Fruit fly (Drosophila melanogaster) whole organism, embryonic: ENCODE results near the gene CG42726.
A peak's percentile ranks its signal among the peaks of the same experiment; 100 is the strongest.

ENCODE experiments used
- Asciz ChIP-seq: fragments of 200-800 bp; sonication (Bioruptor generic); optimal IDR thresholded peaks from 2 replicates; lab custom pipeline; 2017; ENCODE audit warnings: missing biosample characterization, mild to moderate bottlenecking, missing genetic modification characterization, missing genetic modification reagents
- BEAF-32 ChIP-seq: fragments of 200-800 bp; sonication (Bioruptor generic); optimal IDR thresholded peaks from 3 replicates; lab custom pipeline; 2017; ENCODE audit warnings: missing biosample characterization, missing genetic modification characterization, mild to moderate bottlenecking, moderate library complexity, missing genetic modification reagents
- CG10654 ChIP-seq: fragments of 200-800 bp; sonication (Bioruptor generic); optimal IDR thresholded peaks from 2 replicates; lab custom pipeline; 2016; ENCODE audit warnings: missing biosample characterization, missing genetic modification characterization
- CG12299 ChIP-seq: fragments of 200-800 bp; sonication (Bioruptor generic); optimal IDR thresholded peaks from 2 replicates; lab custom pipeline; 2018; ENCODE audit warnings: missing biosample characterization, mild to moderate bottlenecking, missing genetic modification characterization
- CG12391 ChIP-seq: fragments of 200-800 bp; sonication (Bioruptor generic); optimal IDR thresholded peaks from 3 replicates; lab custom pipeline; 2018; ENCODE audit warnings: missing biosample characterization, mild to moderate bottlenecking, missing genetic modification characterization, moderate library complexity
- CG12744 ChIP-seq: fragments of 200-800 bp; sonication (Bioruptor generic); optimal IDR thresholded peaks from 2 replicates; lab custom pipeline; 2016; ENCODE audit warnings: missing biosample characterization, missing genetic modification characterization
- CG13424 ChIP-seq: fragments of 200-800 bp; sonication (Bioruptor generic); optimal IDR thresholded peaks from 2 replicates; lab custom pipeline; 2019; ENCODE audit warnings: missing biosample characterization, mild to moderate bottlenecking, missing genetic modification characterization, moderate library complexity
- CG14860 ChIP-seq: fragments of 200-800 bp; sonication (Bioruptor generic); IDR thresholded peaks from 3 replicates; pipeline ENCODE4 v1.3.6; 2022; ENCODE audit warnings: missing biosample characterization, missing genetic modification characterization; ENCODE audit not compliant: partially characterized antibody
- CG15696 ChIP-seq: fragments of 200-800 bp; sonication (Bioruptor generic); optimal IDR thresholded peaks from 2 replicates; lab custom pipeline; 2019; ENCODE audit warnings: missing biosample characterization, mild to moderate bottlenecking, missing genetic modification characterization, moderate library complexity
- CG1792 ChIP-seq: fragments of 200-800 bp; sonication (Bioruptor generic); optimal IDR thresholded peaks from 2 replicates; lab custom pipeline; 2016; ENCODE audit warnings: missing biosample characterization, missing genetic modification characterization
- CG3065 ChIP-seq: fragments of 200-800 bp; sonication (Bioruptor generic); optimal IDR thresholded peaks from 2 replicates; lab custom pipeline; 2016; ENCODE audit warnings: missing biosample characterization, missing genetic modification characterization
- CG31224 ChIP-seq: fragments of 200-800 bp; sonication (Bioruptor generic); IDR thresholded peaks from 2 replicates; pipeline ENCODE4 v1.3.6; 2022; ENCODE audit warnings: missing biosample characterization, missing genetic modification characterization
- CG32767 ChIP-seq: fragments of 200-800 bp; sonication (Bioruptor generic); IDR thresholded peaks from 2 replicates; pipeline ENCODE4 v1.3.6; 2022; ENCODE audit warnings: missing biosample characterization, missing genetic modification characterization
- CG3281 ChIP-seq: fragments of 200-800 bp; sonication (Bioruptor generic); optimal IDR thresholded peaks from 3 replicates; lab custom pipeline; 2017; ENCODE audit warnings: missing biosample characterization, mild to moderate bottlenecking, missing genetic modification characterization
- CG3407 ChIP-seq: fragments of 200-800 bp; sonication (Bioruptor generic); optimal IDR thresholded peaks from 2 replicates; lab custom pipeline; 2018; ENCODE audit warnings: missing biosample characterization, mild to moderate bottlenecking, missing genetic modification characterization
- CG34422 ChIP-seq: fragments of 200-800 bp; sonication (Bioruptor generic); IDR thresholded peaks from 3 replicates; pipeline ENCODE4 v1.3.6; 2022; ENCODE audit warnings: missing biosample characterization, missing genetic modification characterization
- CG4707 ChIP-seq: fragments of 200-800 bp; sonication (Bioruptor generic); optimal IDR thresholded peaks from 2 replicates; lab custom pipeline; 2018; ENCODE audit warnings: missing biosample characterization, mild to moderate bottlenecking, missing genetic modification characterization, moderate library complexity
- CG7987 ChIP-seq: fragments of 200-800 bp; sonication (Bioruptor generic); optimal IDR thresholded peaks from 2 replicates; lab custom pipeline; 2018; ENCODE audit warnings: missing biosample characterization, mild to moderate bottlenecking, missing genetic modification characterization, moderate library complexity
- CG8924 ChIP-seq: fragments of 200-800 bp; optimal IDR thresholded peaks from 3 replicates; lab custom pipeline; 2019; ENCODE audit warnings: missing biosample characterization, mild to moderate bottlenecking, missing genetic modification characterization, moderate library complexity
- Chrac-16 ChIP-seq: fragments of 200-800 bp; sonication (Bioruptor generic); optimal IDR thresholded peaks from 3 replicates; lab custom pipeline; 2016; ENCODE audit warnings: missing biosample characterization, missing genetic modification characterization
- Hand ChIP-seq: fragments of 200-800 bp; sonication (Bioruptor generic); optimal IDR thresholded peaks from 2 replicates; lab custom pipeline; 2017; ENCODE audit warnings: mild to moderate bottlenecking, missing biosample characterization, missing genetic modification reagents, missing genetic modification characterization
- Nf-YB ChIP-seq: fragments of 200-800 bp; sonication (Bioruptor generic); optimal IDR thresholded peaks from 3 replicates; lab custom pipeline; 2019; ENCODE audit warnings: missing biosample characterization, mild to moderate bottlenecking, missing genetic modification characterization, moderate library complexity
- Nf-YC ChIP-seq: fragments of 200-800 bp; optimal IDR thresholded peaks from 3 replicates; lab custom pipeline; 2019; ENCODE audit warnings: missing biosample characterization, mild to moderate bottlenecking, missing genetic modification characterization, moderate library complexity
- Ptx1 ChIP-seq: fragments of 200-800 bp; sonication (Bioruptor generic); IDR thresholded peaks from 2 replicates; pipeline ENCODE4 v1.3.6; 2022; ENCODE audit warnings: missing biosample characterization, missing genetic modification characterization
- aop ChIP-seq: fragments of 200-800 bp; sonication (Bioruptor generic); IDR thresholded peaks from 2 replicates; pipeline ENCODE4 v1.3.6; 2022; ENCODE audit warnings: missing biosample characterization, missing genetic modification characterization
- ara ChIP-seq: fragments of 200-800 bp; sonication (Bioruptor generic); IDR thresholded peaks from 2 replicates; pipeline ENCODE4 v1.3.6; 2022; ENCODE audit warnings: missing biosample characterization, missing genetic modification characterization
- ato ChIP-seq: fragments of 200-800 bp; sonication (Bioruptor generic); IDR thresholded peaks from 2 replicates; pipeline ENCODE4 v1.3.6; 2022; ENCODE audit warnings: missing biosample characterization, missing genetic modification characterization; ENCODE audit not compliant: partially characterized antibody
- az2 ChIP-seq: fragments of 200-800 bp; sonication (Bioruptor generic); optimal IDR thresholded peaks from 3 replicates; lab custom pipeline; 2016; ENCODE audit warnings: missing biosample characterization, missing genetic modification characterization
- bcd ChIP-seq: fragments of 200-800 bp; sonication (Bioruptor generic); optimal IDR thresholded peaks from 2 replicates; lab custom pipeline; 2017; ENCODE audit warnings: missing biosample characterization, mild to moderate bottlenecking, missing genetic modification characterization
- bsh ChIP-seq, 2 experiments: fragments of 200-800 bp; sonication (Bioruptor generic); optimal IDR thresholded peaks; 2 replicates each; lab custom pipeline; 2017 to 2018; ENCODE audit warnings: mild to moderate bottlenecking in 2 of 2, missing biosample characterization in 2 of 2, missing genetic modification characterization in 2 of 2, moderate library complexity in 1 of 2
- caup ChIP-seq: fragments of 200-800 bp; sonication (Bioruptor generic); optimal IDR thresholded peaks from 3 replicates; lab custom pipeline; 2017; ENCODE audit warnings: missing biosample characterization, mild to moderate bottlenecking, missing genetic modification characterization, moderate library complexity; ENCODE audit not compliant: severe bottlenecking
- dan ChIP-seq: fragments of 200-800 bp; sonication (Bioruptor generic); IDR thresholded peaks from 2 replicates; pipeline ENCODE4 v1.3.6; 2022; ENCODE audit warnings: missing biosample characterization, missing genetic modification characterization
- fru ChIP-seq: fragments of >200 bp; optimal IDR thresholded peaks from 2 replicates; lab custom pipeline; 2017
- hb ChIP-seq: fragments of 200-800 bp; sonication (Bioruptor generic); IDR thresholded peaks from 3 replicates; pipeline ENCODE4 v1.3.6; 2022; ENCODE audit warnings: missing biosample characterization, missing genetic modification characterization; ENCODE audit not compliant: partially characterized antibody
- insv ChIP-seq, 2 experiments: fragments of 200-800 bp; sonication (Bioruptor generic); optimal IDR thresholded peaks; 3 replicates each; lab custom pipeline; 2016 to 2018; ENCODE audit warnings: missing biosample characterization in 2 of 2, missing genetic modification characterization in 2 of 2
- mam ChIP-seq: fragments of 200-800 bp; sonication (Bioruptor generic); optimal IDR thresholded peaks from 3 replicates; lab custom pipeline; 2016; ENCODE audit warnings: missing biosample characterization, missing genetic modification characterization
- nau ChIP-seq: fragments of 200-800 bp; sonication (Bioruptor generic); optimal IDR thresholded peaks from 3 replicates; lab custom pipeline; 2017; ENCODE audit warnings: missing biosample characterization, mild to moderate bottlenecking, missing genetic modification characterization, missing genetic modification reagents
- peb ChIP-seq: fragments of 200-800 bp; sonication (Bioruptor generic); IDR thresholded peaks from 2 replicates; pipeline ENCODE4 v1.3.6; 2022; ENCODE audit warnings: missing biosample characterization, missing genetic modification characterization
- pnt ChIP-seq: fragments of 200-800 bp; sonication (Bioruptor generic); optimal IDR thresholded peaks from 3 replicates; lab custom pipeline; 2016; ENCODE audit warnings: missing biosample characterization, missing genetic modification characterization
- schlank ChIP-seq: fragments of 200-800 bp; sonication (Bioruptor generic); optimal IDR thresholded peaks from 2 replicates; lab custom pipeline; 2018; ENCODE audit warnings: missing biosample characterization, mild to moderate bottlenecking, missing genetic modification characterization
- sens-2 ChIP-seq: fragments of 200-800 bp; sonication (Bioruptor generic); IDR thresholded peaks from 2 replicates; pipeline ENCODE4 v1.3.6; 2022; ENCODE audit warnings: missing biosample characterization, missing genetic modification characterization
- so ChIP-seq: fragments of 200-800 bp; sonication (Bioruptor generic); IDR thresholded peaks from 3 replicates; pipeline ENCODE4 v1.3.6; 2022; ENCODE audit warnings: missing biosample characterization, missing genetic modification characterization
- stwl ChIP-seq: fragments of 200-800 bp; sonication (Bioruptor generic); optimal IDR thresholded peaks from 3 replicates; lab custom pipeline; 2018; ENCODE audit warnings: missing biosample characterization, mild to moderate bottlenecking, missing genetic modification characterization, moderate library complexity
- sug ChIP-seq: fragments of 200-800 bp; optimal IDR thresholded peaks from 2 replicates; lab custom pipeline; 2019; ENCODE audit warnings: missing biosample characterization, mild to moderate bottlenecking, missing genetic modification characterization, moderate library complexity
- tll ChIP-seq, 2 experiments: fragments of 200-800 bp in 1 of 2; fragments of >200 bp in 1 of 2; sonication (Bioruptor generic) in 1 of 2; optimal IDR thresholded peaks; 2 replicates each; lab custom pipeline; 2017 to 2019; ENCODE audit warnings: missing biosample characterization in 2 of 2, missing genetic modification characterization in 2 of 2, mild to moderate bottlenecking in 1 of 2, moderate library complexity in 1 of 2
- ttk ChIP-seq: fragments of 200-800 bp; sonication (Bioruptor generic); IDR thresholded peaks from 2 replicates; pipeline ENCODE4 v2.1.2; 2022; ENCODE audit warnings: missing biosample characterization, missing genetic modification characterization
- twi ChIP-seq: fragments of 200-800 bp; optimal IDR thresholded peaks from 2 replicates; lab custom pipeline; 2019; ENCODE audit warnings: missing biosample characterization, mild to moderate bottlenecking, missing genetic modification characterization, moderate library complexity
- wek ChIP-seq: fragments of 200-800 bp; sonication (Bioruptor generic); optimal IDR thresholded peaks from 3 replicates; lab custom pipeline; 2018; ENCODE audit warnings: missing biosample characterization, mild to moderate bottlenecking, missing genetic modification characterization, moderate library complexity

Gene CG42726

dm6 chr3R:15356645-15357431 lies 9.0 kb downstream of the CG42726 start, which contains the start of the genes Atg4b and Hibch (continued):
- TF ChIP-seq CG12744 (GFP tag; lab: Kevin White, UChicago): no peak
- peak; percentile 91 for TF ChIP-seq CG8924 (tag; lab: Kevin White, UChicago)
- peak; percentile 87 for TF ChIP-seq Nf-YC
- TF ChIP-seq bcd (GFP tag; lab: Kevin White, UChicago): peak; percentile 86
- no peak for TF ChIP-seq fru (lab: Kevin White, UChicago)
- peak; percentile 86 for TF ChIP-seq twi (tag; lab: Kevin White, UChicago)
- TF ChIP-seq Chrac-16: peak; percentile 79
- peak; percentile 29; the same call in 1 of the 2 replicates for TF ChIP-seq peb (GFP tag; lab: Robert Waterston, UW)
- TF ChIP-seq ato (GFP tag; lab: Robert Waterston, UW): peak; percentile 58; the same call in 1 of the 2 replicates
- TF ChIP-seq Nf-YB: peak; percentile 67
- peak; percentile 97 for TF ChIP-seq aop (GFP tag; lab: Robert Waterston, UW)
- peak; percentile 67 for TF ChIP-seq ttk (GFP tag; lab: Robert Waterston, UW)
- peak; percentile 41 for TF ChIP-seq pnt (GFP tag; lab: Kevin White, UChicago)
- TF ChIP-seq az2: peak; percentile 82
- peak; percentile 59; the same call in 1 of the 2 replicates for TF ChIP-seq CG32767
- no peak for TF ChIP-seq CG14860 (GFP tag; lab: Robert Waterston, UW)
- 0 out of 2 replicates have a peak, but pooled peaks have one; percentile 26 for TF ChIP-seq sens-2 (GFP tag; lab: Robert Waterston, UW)
- TF ChIP-seq tll (GFP tag; optimal IDR thresholded peaks at IDR 0.05; lab: Kevin White, UChicago): peak in 1 of 2 experiments; percentile 10
- no peak for TF ChIP-seq CG1792
- peak; percentile 75 for TF ChIP-seq CG31224 (GFP tag; lab: Robert Waterston, UW)
- TF ChIP-seq CG7987: peak; percentile 55
- peak; percentile 76 for TF ChIP-seq CG10654 (GFP tag; lab: Kevin White, UChicago)
- TF ChIP-seq schlank: peak; percentile 18
- TF ChIP-seq CG3065: peak; percentile 53
- TF ChIP-seq Ptx1: peak; percentile 90
- peak; percentile 90 for TF ChIP-seq CG12391 (tag; lab: Kevin White, UChicago)
- peak; percentile 51 for TF ChIP-seq stwl (tag; lab: Kevin White, UChicago)
- peak; percentile 79 for TF ChIP-seq CG12299 (tag; lab: Kevin White, UChicago)
- TF ChIP-seq dan (GFP tag; lab: Robert Waterston, UW): peak; percentile 57
- TF ChIP-seq CG15696 (tag; lab: Kevin White, UChicago): peak; percentile 91
- peak; percentile 88 for TF ChIP-seq CG3281 (GFP tag; lab: Kevin White, UChicago)
- no peak for TF ChIP-seq CG4707
- TF ChIP-seq wek (GFP tag; lab: Kevin White, UChicago): peak; percentile 79
- TF ChIP-seq sug (tag; lab: Kevin White, UChicago): peak; percentile 93
- TF ChIP-seq CG3407 (GFP tag; lab: Kevin White, UChicago): peak; percentile 58
- TF ChIP-seq bsh (GFP tag; optimal IDR thresholded peaks at IDR 0.05; lab: Kevin White, UChicago): peak; percentile 38 to 79
- peak; percentile 74; the same call in 1 of the 3 replicates for TF ChIP-seq so (GFP tag; lab: Robert Waterston, UW)
- peak in 1 of 2 experiments; percentile 70 for TF ChIP-seq insv (GFP tag; optimal IDR thresholded peaks at IDR 0.05; lab: Kevin White, UChicago)
- TF ChIP-seq Asciz (GFP tag; lab: Kevin White, UChicago): no peak
- TF ChIP-seq CG13424 (tag; lab: Kevin White, UChicago): peak; percentile 91
- peak; percentile 71; the same call in 1 of the 2 replicates for TF ChIP-seq ara (GFP tag; lab: Robert Waterston, UW)
- peak; percentile 46 for TF ChIP-seq mam (GFP tag; lab: Kevin White, UChicago)
- no peak for TF ChIP-seq nau (GFP tag; lab: Kevin White, UChicago)
- peak; percentile 82 for TF ChIP-seq caup
- no peak for TF ChIP-seq hb (GFP tag; lab: Robert Waterston, UW)
- peak; percentile 57 for TF ChIP-seq Hand
- TF ChIP-seq BEAF-32 (GFP tag; lab: Kevin White, UChicago): peak; percentile 41
- TF ChIP-seq CG34422: peak; percentile 91
